Worm (Caenorhabditis elegans) whole organism, young adult: ENCODE measurements around the gene hmgr-1.
A peak's percentile ranks its signal among the peaks of the same experiment; 100 is the strongest.

Experiments
- B0019.2 ChIP-seq: fragments of 200-800 bp; sonication (Bioruptor generic); conservative IDR thresholded peaks from 2 replicates; pipeline ENCODE4 v1.3.6; 2022; ENCODE audit warnings: missing genetic modification reagents, missing genetic modification characterization, missing compliant biosample characterization
- atf-7 ChIP-seq: sonication (generic microtip); optimal IDR thresholded peaks from 2 replicates; lab custom pipeline; 2017; ENCODE audit warnings: mild to moderate bottlenecking, missing genetic modification characterization, missing compliant biosample characterization
- mel-28 ChIP-seq: sonication (generic microtip); optimal IDR thresholded peaks from 2 replicates; lab custom pipeline; 2016; ENCODE audit warnings: borderline replicate concordance, mild to moderate bottlenecking, missing genetic modification characterization, missing compliant biosample characterization
- unc-62 ChIP-seq: fragments of 150-350 bp; optimal IDR thresholded peaks from 2 replicates; lab custom pipeline; 2014; ENCODE audit warnings: missing biosample characterization, missing genetic modification reagents, missing genetic modification characterization

- TF ChIP-seq unc-62 (GFP tag; lab: Kevin White, UChicago) (no peak), B0019.2 (GFP tag; lab: Robert Waterston, UW) (no peak), mel-28 (tag; lab: Kevin White, UChicago) (no peak), atf-7 (tag; lab: Kevin White, UChicago) (peak; percentile 39)
Observed at ce11 chrIII:7387359-7387758, 28.1 kb downstream of the hmgr-1 start.
